Worm (Caenorhabditis elegans) whole organism, dauer: ENCODE results near the gene F25B5.3.

Experiments
- unc-62 ChIP-seq: sonication (generic microtip); optimal IDR thresholded peaks from 2 replicates; lab custom pipeline; 2017; ENCODE audit warnings: missing biosample characterization, missing genetic modification reagents, missing genetic modification characterization

The F25B5.3 gene

DNA sequence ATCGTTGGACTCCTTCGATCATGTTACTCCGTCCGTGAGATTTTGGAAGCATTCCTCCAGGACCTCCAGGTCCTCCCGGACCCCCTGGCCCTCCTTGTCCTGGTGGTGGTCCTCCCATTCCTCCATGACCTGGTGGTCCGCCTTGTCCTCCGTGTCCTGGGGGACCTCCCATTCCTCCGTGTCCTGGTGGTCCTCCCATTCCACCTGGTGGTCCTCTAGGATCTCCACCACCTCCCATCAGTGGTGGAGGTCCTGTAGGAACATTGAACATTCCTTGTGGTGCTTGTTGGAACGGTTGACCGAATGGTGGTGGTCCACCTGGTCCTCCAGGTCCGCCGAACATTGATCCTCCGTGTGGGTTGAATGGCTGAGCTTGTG is 5.2 kb downstream of the F25B5.3 start:
- no peak for TF ChIP-seq unc-62 (GFP tag; lab: Kevin White, UChicago)

DNA sequence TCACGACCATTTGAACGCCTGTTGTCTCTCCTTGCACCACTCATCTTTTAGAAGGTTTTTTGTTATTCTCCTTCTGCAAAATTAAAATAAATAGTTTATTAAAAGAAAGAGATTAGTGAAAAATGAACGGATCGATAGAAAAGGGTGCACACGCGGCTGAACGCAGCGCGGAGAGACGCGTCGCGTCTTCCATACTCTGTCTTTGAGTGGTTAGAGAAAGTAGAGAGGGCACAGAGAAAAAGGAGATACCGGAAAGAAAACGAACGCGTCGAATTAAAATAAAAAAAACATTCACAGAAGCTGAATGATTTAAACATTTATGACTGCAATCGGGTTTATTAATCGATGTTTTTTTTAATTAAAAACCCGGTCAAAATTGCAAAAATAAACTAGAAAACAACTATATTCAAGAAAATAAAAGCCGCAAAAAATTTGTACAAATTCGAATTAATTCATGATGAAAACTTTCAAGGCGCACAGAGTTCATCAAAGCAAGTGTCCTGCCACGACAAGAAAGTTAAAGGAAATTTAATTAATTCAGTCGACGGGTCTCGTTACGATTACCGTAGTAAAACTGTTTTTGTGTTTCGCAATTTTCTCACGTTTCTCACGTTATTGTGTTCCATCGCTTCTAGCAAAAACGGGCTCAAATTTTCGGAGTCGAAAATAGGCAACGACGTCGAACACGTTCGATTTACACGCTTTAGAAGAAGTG is 9.6 kb downstream of the F25B5.3 start, which contains the start of the genes nono-1 and nop-1:
Gene nono-1, minus strand, starts transcription at position 75 of the 715 bp plus-strand sequence.
Gene nop-1, plus strand, starts transcription at position 551 of the 715 bp plus-strand sequence.
- no peak for TF ChIP-seq unc-62 (GFP tag; lab: Kevin White, UChicago)

DNA sequence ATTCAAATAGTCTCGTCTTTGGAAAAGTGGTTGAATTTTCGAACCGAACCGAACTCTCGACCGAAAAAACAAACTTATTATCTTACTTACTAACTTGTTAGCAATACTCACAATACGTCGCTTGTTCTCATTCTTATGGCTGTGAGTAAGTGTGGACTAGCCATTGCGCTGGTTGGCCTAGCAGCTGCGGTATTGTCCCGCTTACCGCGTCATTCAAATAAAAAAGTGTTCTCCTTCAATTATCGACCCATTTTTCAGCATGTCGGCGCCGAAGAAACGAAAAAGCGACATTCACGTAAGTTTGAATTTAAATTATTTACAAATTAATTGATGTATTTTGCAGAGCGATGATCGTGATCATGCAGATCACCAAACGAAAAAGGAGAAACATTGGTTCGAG is 10.4 kb downstream of the F25B5.3 start:
- no peak for TF ChIP-seq unc-62 (GFP tag; lab: Kevin White, UChicago)

DNA sequence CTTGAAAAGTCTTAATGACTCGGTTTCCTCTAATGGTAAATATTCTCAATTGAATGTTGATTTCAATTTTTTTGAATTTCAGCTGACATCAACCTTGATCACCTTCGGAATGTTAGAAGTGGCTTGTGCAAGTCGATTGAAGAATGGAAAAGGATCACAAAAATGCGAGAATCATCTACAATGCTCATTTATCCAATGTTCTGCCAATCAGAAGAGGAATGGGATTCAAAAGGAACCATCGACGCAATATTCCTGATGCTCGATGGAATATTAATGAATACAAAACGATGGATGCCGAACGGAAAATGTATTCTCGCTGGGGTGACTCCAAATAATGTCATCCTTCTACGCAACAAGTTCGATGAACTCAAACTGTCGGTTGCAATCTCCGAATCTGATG is 12.9 kb downstream of the F25B5.3 start:
- TF ChIP-seq unc-62 (GFP tag; lab: Kevin White, UChicago), result no peak

DNA sequence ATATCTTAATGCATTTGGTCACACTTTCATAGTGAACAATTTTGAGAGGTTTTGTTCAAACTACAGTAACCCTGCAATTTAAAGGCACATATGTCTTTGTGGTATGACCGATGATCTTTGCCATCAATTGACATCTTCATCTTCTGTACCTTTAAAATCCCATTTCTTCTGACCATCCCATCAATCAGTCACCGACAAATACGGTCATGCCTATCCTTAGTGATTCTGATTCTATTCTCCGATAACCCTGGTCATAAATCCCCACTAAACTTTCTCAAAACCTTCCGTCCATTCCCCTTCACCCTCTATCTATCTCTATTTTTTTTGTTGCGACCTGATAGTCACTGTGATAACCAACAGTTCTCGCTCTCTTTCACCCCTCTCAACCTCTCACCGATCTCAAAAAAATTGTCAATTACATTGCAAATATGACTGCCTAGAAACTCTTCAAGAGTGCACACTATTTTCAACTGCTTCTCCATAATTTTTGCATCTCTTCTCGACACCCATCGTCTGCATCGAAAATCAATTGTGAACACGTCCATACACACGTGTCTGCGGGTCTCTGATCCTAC is 15.5 kb downstream of the F25B5.3 start:
- TF ChIP-seq unc-62 (GFP tag; lab: Kevin White, UChicago), result no peak

DNA sequence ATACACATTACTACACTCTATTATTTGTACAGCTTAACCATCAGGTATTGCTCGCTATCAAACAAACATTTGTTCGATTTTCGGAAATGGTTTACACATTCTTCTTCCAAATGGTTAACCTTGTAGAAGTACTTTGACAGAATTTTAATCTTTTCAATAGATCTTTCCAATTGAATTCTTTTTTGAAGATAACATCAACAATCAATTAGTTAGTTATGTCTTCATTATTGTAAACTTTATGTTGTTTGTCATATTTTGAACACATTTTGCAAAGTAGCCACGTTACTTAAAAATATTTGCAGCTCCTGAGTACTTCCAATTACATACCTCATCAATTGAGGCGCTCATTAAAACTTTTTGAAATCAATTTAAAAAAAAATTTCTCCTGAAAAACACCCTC is 16.7 kb downstream of the F25B5.3 start:
- TF ChIP-seq unc-62 (GFP tag; lab: Kevin White, UChicago), result no peak

DNA sequence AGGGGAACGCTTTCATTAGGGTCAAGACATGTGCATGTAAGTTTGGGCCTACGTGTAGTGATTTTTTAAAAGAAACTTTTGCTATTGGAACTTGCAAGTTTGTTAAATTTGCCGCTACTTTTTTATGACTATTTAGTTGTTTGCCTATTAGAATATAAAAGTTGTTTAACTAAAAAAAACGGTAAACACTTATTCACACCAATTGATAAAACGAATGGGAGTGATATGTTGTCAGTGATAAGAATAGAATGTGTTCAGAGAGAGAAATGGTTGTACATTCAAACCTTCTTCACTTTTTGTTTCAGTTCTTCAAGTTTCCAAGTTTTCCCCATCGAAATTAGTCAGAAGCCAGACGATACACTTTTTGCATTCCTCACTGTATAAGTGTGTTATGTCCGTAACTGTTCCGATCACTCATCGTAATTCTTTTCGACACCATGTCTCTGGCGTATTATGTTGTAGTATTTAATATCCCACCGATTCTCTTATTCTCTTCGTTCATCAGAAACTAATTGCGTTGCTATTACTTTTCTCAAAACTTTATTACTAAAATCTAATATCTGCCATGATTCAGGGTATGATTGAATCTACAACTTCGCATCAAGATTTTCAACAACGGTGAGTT is 17.3 kb downstream of the F25B5.3 start, which contains the start of gene dct-6:
Gene dct-6, plus strand, starts transcription at position 575 of the 625 bp plus-strand sequence.
- TF ChIP-seq unc-62 (GFP tag; lab: Kevin White, UChicago), result no peak

DNA sequence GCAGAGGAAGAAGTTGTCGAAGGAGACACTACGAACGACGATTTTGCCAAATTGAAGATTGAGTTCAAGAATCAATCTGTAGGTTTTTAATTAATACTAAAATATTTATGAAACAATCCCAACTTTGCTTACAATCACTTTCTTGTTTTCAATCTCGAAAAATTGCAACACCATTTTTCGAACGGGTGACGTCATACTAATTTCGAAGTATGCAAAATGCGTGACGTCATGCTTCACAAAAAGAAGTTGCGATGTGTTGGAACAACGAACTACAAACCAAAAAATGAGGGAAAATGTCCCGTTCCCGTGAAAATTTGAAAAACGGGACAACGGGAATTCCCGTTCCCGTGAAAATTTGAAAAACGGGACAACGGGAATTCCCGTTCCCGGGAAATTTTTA is 19.0 kb downstream of the F25B5.3 start:
- no peak for TF ChIP-seq unc-62 (GFP tag; lab: Kevin White, UChicago)

DNA sequence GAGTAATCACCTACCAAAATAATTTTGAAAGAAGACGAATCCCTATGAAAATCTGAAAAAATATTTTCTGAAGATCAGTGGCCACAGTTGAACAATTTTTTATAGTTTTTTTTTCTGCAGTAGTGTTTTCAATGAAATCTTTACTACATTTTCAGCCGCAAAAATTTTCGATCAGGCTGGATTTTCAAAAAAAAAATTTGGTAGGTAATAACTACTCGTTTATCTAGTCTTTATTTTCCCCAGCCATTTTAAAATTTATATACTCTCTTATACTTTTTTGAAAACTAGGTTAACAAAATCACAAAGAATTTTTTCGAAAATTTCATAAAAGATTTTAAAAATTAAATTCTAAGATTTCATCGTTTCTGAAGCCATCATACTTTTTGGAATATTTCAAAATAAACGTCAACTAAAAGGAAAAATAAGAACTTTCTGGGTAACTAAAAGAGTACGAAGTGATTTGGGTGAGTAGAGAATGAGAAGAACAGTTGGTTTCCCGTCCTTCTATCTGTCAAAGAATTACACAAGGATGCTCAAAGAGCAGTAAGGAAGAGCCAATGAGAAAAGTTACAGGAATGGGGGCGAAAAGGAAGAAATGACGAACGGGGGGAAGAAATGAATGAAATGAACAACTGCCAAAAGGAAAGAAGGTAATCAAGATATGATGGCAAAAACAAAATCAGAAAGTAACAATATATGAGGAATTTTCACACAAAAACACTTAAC is 26.5 kb downstream of the F25B5.3 start, which contains the start of gene mlp-1:
Gene mlp-1, minus strand, starts transcription at position 51 of the 726 bp plus-strand sequence.
- TF ChIP-seq unc-62 (GFP tag; lab: Kevin White, UChicago), result no peak

DNA sequence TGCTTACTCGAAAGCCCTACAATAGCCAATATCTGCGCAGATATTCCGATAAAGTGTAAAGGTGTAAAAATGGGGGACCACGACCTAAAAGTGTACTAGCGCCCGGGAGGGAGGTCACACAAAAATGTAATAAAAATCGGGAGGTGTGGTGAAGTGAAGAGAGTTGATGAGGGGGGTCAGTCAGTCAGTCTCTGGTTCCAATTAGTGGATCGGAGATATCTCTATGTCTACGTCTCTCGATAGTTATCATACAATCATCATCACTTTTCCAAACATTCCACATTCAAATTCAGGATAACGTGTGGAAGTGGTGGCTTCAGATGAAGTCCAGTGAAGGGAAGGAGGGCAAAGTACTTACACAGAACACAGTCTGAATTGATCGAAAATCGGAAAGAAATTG is 27.3 kb downstream of the F25B5.3 start:
- TF ChIP-seq unc-62 (GFP tag; lab: Kevin White, UChicago), result no peak

DNA sequence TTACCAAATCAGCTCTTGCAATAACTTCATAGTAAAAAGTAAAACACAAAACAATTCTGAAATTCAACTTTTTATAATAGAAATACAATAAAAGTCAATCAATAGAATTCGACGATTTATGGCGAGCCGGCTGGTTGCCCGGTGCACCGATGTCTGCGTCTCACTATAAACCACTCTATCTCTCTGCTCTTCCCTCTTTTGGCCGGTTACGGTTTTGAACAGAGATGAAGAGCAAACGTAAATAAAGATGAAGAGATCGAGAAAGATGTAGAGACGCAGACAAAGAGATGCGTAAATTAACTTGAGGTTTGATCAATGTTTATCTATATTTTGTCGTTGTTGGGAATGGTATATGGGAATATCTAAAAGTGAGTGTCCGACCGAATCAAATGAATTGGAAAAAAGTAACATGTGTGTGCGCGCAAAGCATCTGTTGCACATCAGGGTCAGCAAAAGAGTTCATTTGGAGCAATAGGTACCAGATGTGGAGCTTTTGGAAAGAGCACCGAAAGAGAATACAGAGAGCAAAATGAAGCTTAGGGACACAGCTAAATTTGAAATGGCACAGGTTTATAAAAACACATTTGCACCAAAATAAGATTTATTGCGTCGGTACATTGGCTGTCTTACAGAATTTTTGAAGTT is 31.7 kb downstream of the F25B5.3 start:
- no peak for TF ChIP-seq unc-62 (GFP tag; lab: Kevin White, UChicago)

DNA sequence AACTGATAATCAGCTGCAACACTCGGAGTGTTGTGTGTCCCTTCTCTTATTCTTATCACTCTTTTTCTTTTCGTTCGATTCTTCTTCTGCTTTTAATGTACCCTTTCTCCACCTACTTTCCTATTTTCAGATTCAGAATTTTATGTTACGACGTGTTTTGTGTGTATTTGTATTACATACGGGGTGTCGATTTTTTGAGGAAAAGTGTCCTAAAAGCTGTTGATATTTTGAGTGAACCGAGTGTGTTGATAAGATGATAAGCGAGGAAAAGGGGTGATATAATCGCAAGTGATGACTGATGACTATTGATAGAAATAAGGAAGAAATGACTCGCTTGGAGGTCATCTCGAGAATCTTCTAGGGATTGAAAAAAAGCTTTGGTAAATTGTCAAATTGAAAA is 32.7 kb downstream of the F25B5.3 start:
- no peak for TF ChIP-seq unc-62 (GFP tag; lab: Kevin White, UChicago)

DNA sequence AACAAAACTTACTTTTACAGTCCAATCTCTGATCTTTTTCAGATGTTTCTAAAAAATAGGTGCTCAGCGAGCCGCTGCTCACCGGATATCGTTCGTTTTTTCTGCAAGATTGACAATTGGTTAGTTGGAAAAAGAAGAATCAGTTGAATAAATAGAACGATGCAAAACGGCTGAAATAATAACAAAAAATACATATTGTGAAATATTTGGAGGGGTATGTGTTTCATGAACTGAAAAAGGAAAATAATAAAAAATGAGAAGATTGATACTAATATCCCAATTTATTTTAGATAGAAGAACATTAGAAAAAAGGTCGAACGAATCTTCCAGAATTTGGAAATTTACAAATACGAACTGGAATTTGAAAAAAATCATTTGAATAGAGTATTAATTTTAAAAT is 33.3 kb downstream of the F25B5.3 start, which contains the start of gene frm-2:
Gene frm-2, minus strand, starts transcription at position 101 of the 400 bp plus-strand sequence.
- TF ChIP-seq unc-62 (GFP tag; lab: Kevin White, UChicago), result no peak

DNA sequence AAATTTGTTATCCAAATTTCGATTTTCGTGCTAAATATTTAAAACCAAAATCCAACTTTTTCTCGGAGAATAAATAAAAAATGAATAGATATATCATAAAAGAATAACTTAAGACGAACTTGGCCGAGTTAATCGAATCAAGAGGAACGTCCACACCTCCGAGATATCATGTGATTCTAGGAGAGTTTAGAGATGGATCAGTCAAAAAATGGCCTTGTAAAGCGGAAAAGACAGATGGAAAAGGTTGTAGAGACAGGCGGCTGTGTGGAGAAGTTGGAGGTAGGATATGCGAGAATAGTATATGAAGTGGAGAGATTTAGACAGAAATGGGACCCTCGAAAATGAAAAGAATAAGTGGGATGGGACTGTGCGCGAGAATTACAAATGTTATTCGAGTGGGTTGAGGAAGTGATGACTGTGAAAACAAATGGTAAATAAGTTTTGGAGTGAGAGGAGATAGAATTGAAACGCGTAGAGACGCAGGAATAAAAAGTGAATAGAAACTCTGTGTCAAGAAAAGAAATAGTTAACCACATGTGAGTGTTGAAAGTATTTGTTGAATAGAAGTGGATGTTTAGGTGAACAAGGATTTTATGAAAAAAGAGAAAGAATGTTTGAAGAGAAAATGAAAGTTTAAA is 34.2 kb downstream of the F25B5.3 start:
- TF ChIP-seq unc-62 (GFP tag; lab: Kevin White, UChicago), result no peak

DNA sequence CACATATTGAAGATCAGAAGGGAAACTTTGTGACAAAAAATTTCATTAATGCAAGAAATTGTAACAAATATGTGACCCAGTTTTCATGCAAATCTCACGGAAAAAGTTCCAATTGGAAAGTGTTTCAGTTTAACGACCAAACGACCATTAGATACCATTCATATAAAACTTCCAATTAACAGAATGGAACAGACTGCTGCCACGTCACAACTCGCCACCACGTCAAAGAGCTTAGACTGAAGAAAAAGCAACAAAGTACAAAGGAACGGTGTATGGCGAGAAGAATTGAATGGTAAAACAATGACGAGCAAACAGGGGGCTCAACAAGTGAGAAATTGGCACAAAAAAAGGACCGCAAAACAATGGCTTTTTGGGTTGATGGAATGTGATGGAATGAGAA is 36.7 kb downstream of the F25B5.3 start, which contains the start of gene T04C9.3:
Gene T04C9.3, plus strand, starts transcription at position 301 of the 400 bp plus-strand sequence.
- no peak for TF ChIP-seq unc-62 (GFP tag; lab: Kevin White, UChicago)
